Fruit fly (Drosophila melanogaster) whole organism, wandering third instar larva: Measurements from ENCODE around the gene CG32087.

ENCODE experiments used
- Abd-B ChIP-seq: fragments of >200 bp; optimal IDR thresholded peaks from 2 replicates; lab custom pipeline; 2017; ENCODE audit warnings: missing biosample characterization, missing genetic modification characterization
- CG32264 ChIP-seq: fragments of 200-800 bp; sonication (Bioruptor generic); optimal IDR thresholded peaks from 2 replicates; lab custom pipeline; 2016; ENCODE audit warnings: missing biosample characterization, missing genetic modification characterization
- CG9705 ChIP-seq: fragments of 200-800 bp; sonication (Bioruptor generic); optimal IDR thresholded peaks from 2 replicates; lab custom pipeline; 2018; ENCODE audit warnings: missing biosample characterization, mild to moderate bottlenecking, missing genetic modification characterization
- CrebA ChIP-seq: fragments of 200-800 bp; sonication (Bioruptor generic); optimal IDR thresholded peaks from 2 replicates; lab custom pipeline; 2016; ENCODE audit warnings: missing biosample characterization, mild to moderate bottlenecking, missing genetic modification characterization, borderline replicate concordance
- Dfd ChIP-seq: fragments of >200 bp; optimal IDR thresholded peaks from 2 replicates; lab custom pipeline; 2017; ENCODE audit warnings: missing biosample characterization, missing genetic modification characterization
- Dif ChIP-seq: fragments of 200-275, 200-300 bp; sonication (Bioruptor generic); optimal IDR thresholded peaks from 2 replicates; lab custom pipeline; 2018; ENCODE audit warnings: missing biosample characterization, missing genetic modification characterization; ENCODE audit not compliant: partially characterized antibody
- GATAd ChIP-seq: sonication (Bioruptor generic); optimal IDR thresholded peaks from 2 replicates; lab custom pipeline; 2016; ENCODE audit warnings: missing biosample characterization, missing genetic modification characterization
- HLH106 ChIP-seq: fragments of 200-800 bp; optimal IDR thresholded peaks from 3 replicates; lab custom pipeline; 2019; ENCODE audit warnings: missing biosample characterization, mild to moderate bottlenecking, missing genetic modification characterization, moderate library complexity
- Hnf4 ChIP-seq: fragments of 200-800 bp; sonication (Bioruptor generic); optimal IDR thresholded peaks from 2 replicates; lab custom pipeline; 2016; ENCODE audit warnings: missing biosample characterization, mild to moderate bottlenecking, missing genetic modification characterization
- Hr78 ChIP-seq: fragments of >200 bp; optimal IDR thresholded peaks from 2 replicates; lab custom pipeline; 2017; ENCODE audit warnings: missing biosample characterization, missing genetic modification characterization
- Hr83 ChIP-seq: fragments of 200-300 bp; sonication (Bioruptor generic); optimal IDR thresholded peaks from 2 replicates; lab custom pipeline; 2016; ENCODE audit warnings: missing biosample characterization, mild to moderate bottlenecking, missing genetic modification characterization, moderate library complexity; ENCODE audit not compliant: poor library complexity, severe bottlenecking
- Jra ChIP-seq: sonication (Bioruptor generic); optimal IDR thresholded peaks from 2 replicates; lab custom pipeline; 2016; ENCODE audit warnings: missing biosample characterization, missing genetic modification characterization
- Mio ChIP-seq: sonication (Bioruptor generic); optimal IDR thresholded peaks from 2 replicates; lab custom pipeline; 2016; ENCODE audit warnings: missing biosample characterization, missing genetic modification characterization
- Myc ChIP-seq: fragments of >200 bp; optimal IDR thresholded peaks from 2 replicates; lab custom pipeline; 2017
- N ChIP-seq: fragments of >200 bp; optimal IDR thresholded peaks from 2 replicates; lab custom pipeline; 2018; ENCODE audit warnings: missing biosample characterization, missing external identifiers, missing genetic modification characterization
- OdsH ChIP-seq: fragments of 200-800 bp; sonication (Bioruptor generic); optimal IDR thresholded peaks from 2 replicates; lab custom pipeline; 2016; ENCODE audit warnings: missing biosample characterization, mild to moderate bottlenecking, missing genetic modification characterization
- Rel ChIP-seq, 2 experiments: fragments of 200-800 bp; sonication (Bioruptor generic) in 1 of 2; optimal IDR thresholded peaks; 2 replicates in 1 of 2; 3 replicates in 1 of 2; lab custom pipeline; 2016 to 2019; ENCODE audit warnings: mild to moderate bottlenecking in 2 of 2, missing biosample characterization in 2 of 2, missing genetic modification characterization in 2 of 2, moderate library complexity in 1 of 2
- Sp1 ChIP-seq: fragments of 200-800 bp; sonication (Bioruptor generic); optimal IDR thresholded peaks from 3 replicates; lab custom pipeline; 2019; ENCODE audit warnings: missing biosample characterization, mild to moderate bottlenecking, missing genetic modification characterization, moderate library complexity
- Vsx2 ChIP-seq: fragments of 200-300, 225-300 bp; sonication (Bioruptor generic); optimal IDR thresholded peaks from 2 replicates; lab custom pipeline; 2018; ENCODE audit warnings: missing biosample characterization, missing genetic modification characterization; ENCODE audit not compliant: partially characterized antibody
- br ChIP-seq: fragments of 200-800 bp; sonication (Bioruptor generic); optimal IDR thresholded peaks from 2 replicates; lab custom pipeline; 2016; ENCODE audit warnings: missing biosample characterization, missing genetic modification characterization
- brk ChIP-seq: fragments of 200-800 bp; sonication (Bioruptor generic); optimal IDR thresholded peaks from 2 replicates; lab custom pipeline; 2016; ENCODE audit warnings: missing biosample characterization, mild to moderate bottlenecking, missing genetic modification characterization
- dl ChIP-seq, 2 experiments: fragments of 175-275, 200-275 bp in 1 of 2; fragments of 200-275 bp in 1 of 2; sonication (Bioruptor generic); optimal IDR thresholded peaks; lab custom pipeline; 2018; ENCODE audit warnings: mild to moderate bottlenecking in 2 of 2, missing biosample characterization in 2 of 2, missing genetic modification characterization in 2 of 2, moderate library complexity in 2 of 2; ENCODE audit not compliant: partially characterized antibody in 2 of 2, insufficient read depth in 1 of 2
- dmrt93B ChIP-seq: fragments of 200-800 bp; sonication (Bioruptor generic); optimal IDR thresholded peaks from 2 replicates; lab custom pipeline; 2018; ENCODE audit warnings: missing biosample characterization, mild to moderate bottlenecking, missing genetic modification characterization
- dsf ChIP-seq: sonication (Bioruptor generic); optimal IDR thresholded peaks from 2 replicates; lab custom pipeline; 2016; ENCODE audit warnings: missing biosample characterization, missing genetic modification characterization, borderline replicate concordance
- ey ChIP-seq: fragments of 200-800 bp; sonication (Bioruptor generic); optimal IDR thresholded peaks from 2 replicates; lab custom pipeline; 2016; ENCODE audit warnings: missing biosample characterization, missing genetic modification characterization
- foxo ChIP-seq, 2 experiments: fragments of 200-800 bp; sonication (Bioruptor generic); optimal IDR thresholded peaks; 2 replicates in 1 of 2; 3 replicates in 1 of 2; lab custom pipeline; 2016 to 2017; ENCODE audit warnings: missing biosample characterization in 2 of 2, missing genetic modification characterization in 2 of 2
- fru ChIP-seq: fragments of 200-800 bp; sonication (Bioruptor generic); optimal IDR thresholded peaks from 3 replicates; lab custom pipeline; 2016; ENCODE audit warnings: missing biosample characterization, mild to moderate bottlenecking, missing genetic modification characterization
- h ChIP-seq: fragments of 200-800 bp; sonication (Bioruptor generic); optimal IDR thresholded peaks from 3 replicates; lab custom pipeline; 2016; ENCODE audit warnings: missing biosample characterization, mild to moderate bottlenecking, missing genetic modification characterization
- jim ChIP-seq: fragments of 175-275, 200-325 bp; sonication (Bioruptor generic); optimal IDR thresholded peaks from 2 replicates; lab custom pipeline; 2016; ENCODE audit warnings: missing biosample characterization, mild to moderate bottlenecking, missing genetic modification characterization
- lola ChIP-seq: fragments of >200 bp; optimal IDR thresholded peaks from 2 replicates; lab custom pipeline; 2017; ENCODE audit warnings: missing biosample characterization, missing genetic modification characterization
- pan ChIP-seq: fragments of >200 bp; optimal IDR thresholded peaks from 2 replicates; lab custom pipeline; 2017
- psq ChIP-seq: fragments of 200-800 bp; sonication (Bioruptor generic); optimal IDR thresholded peaks from 3 replicates; lab custom pipeline; 2017; ENCODE audit warnings: missing biosample characterization, mild to moderate bottlenecking, missing genetic modification characterization, moderate library complexity
- rgr ChIP-seq: fragments of 200-800 bp; sonication (Bioruptor generic); optimal IDR thresholded peaks from 3 replicates; lab custom pipeline; 2016; ENCODE audit warnings: missing biosample characterization, mild to moderate bottlenecking, missing genetic modification characterization
- sage ChIP-seq: fragments of 200-800 bp; sonication (Bioruptor generic); optimal IDR thresholded peaks from 2 replicates; lab custom pipeline; 2016; ENCODE audit warnings: missing biosample characterization, mild to moderate bottlenecking, missing genetic modification characterization
- sv ChIP-seq: fragments of 200-800 bp; sonication (Bioruptor generic); optimal IDR thresholded peaks from 3 replicates; lab custom pipeline; 2016; ENCODE audit warnings: missing biosample characterization, missing genetic modification characterization
- tai ChIP-seq: sonication (Bioruptor generic); optimal IDR thresholded peaks from 2 replicates; lab custom pipeline; 2016; ENCODE audit warnings: missing biosample characterization, missing genetic modification characterization
- usp ChIP-seq: fragments of >200 bp; optimal IDR thresholded peaks from 2 replicates; lab custom pipeline; 2017; ENCODE audit warnings: missing biosample characterization, missing genetic modification characterization
- woc ChIP-seq: sonication (Bioruptor generic); optimal IDR thresholded peaks from 2 replicates; lab custom pipeline; 2016; ENCODE audit warnings: missing biosample characterization, mild to moderate bottlenecking, missing genetic modification characterization

Gene CG32087

dm6 chr3L:11695827-11696226 is 36.1 kb upstream of the CG32087 start:
- TF ChIP-seq br (GFP tag; lab: Kevin White, UChicago), result no peak
- TF ChIP-seq tai (GFP tag; lab: Kevin White, UChicago), result no peak
- no peak for TF ChIP-seq CrebA (GFP tag; lab: Kevin White, UChicago)
- TF ChIP-seq foxo (GFP tag; optimal IDR thresholded peaks at IDR 0.05; lab: Kevin White, UChicago), result no peak
- no peak for TF ChIP-seq Sp1
- TF ChIP-seq N, result no peak
- peak; percentile 77 for TF ChIP-seq Vsx2 (GFP tag; lab: Kevin White, UChicago)
- TF ChIP-seq psq (GFP tag; lab: Kevin White, UChicago), result no peak
- TF ChIP-seq Rel (GFP tag; optimal IDR thresholded peaks at IDR 0.05; lab: Kevin White, UChicago), result no peak
- peak; percentile 88 for TF ChIP-seq Rel (tag; optimal IDR thresholded peaks at IDR 0.05; lab: Kevin White, UChicago)
- TF ChIP-seq, all 38 proteins: peak for 2

- TF ChIP-seq dsf (GFP tag; lab: Kevin White, UChicago), result no peak
- peak; percentile 62 for TF ChIP-seq Hr83
- TF ChIP-seq fru (GFP tag; lab: Kevin White, UChicago), result peak; percentile 90
- TF ChIP-seq Jra (GFP tag; lab: Kevin White, UChicago), result peak; percentile 69
- peak; percentile 42 for TF ChIP-seq Myc (lab: Kevin White, UChicago)
- TF ChIP-seq dmrt93B (GFP tag; lab: Kevin White, UChicago), result peak; percentile 82
- TF ChIP-seq N, result no peak
- peak; percentile 88 for TF ChIP-seq h (GFP tag; lab: Kevin White, UChicago)
- no peak for TF ChIP-seq CG9705 (GFP tag; lab: Kevin White, UChicago)
- TF ChIP-seq tai (GFP tag; lab: Kevin White, UChicago), result no peak
- TF ChIP-seq CrebA (GFP tag; lab: Kevin White, UChicago), result no peak
- peak; percentile 81 for TF ChIP-seq Sp1
- peak; percentile 70 for TF ChIP-seq CG32264 (GFP tag; lab: Kevin White, UChicago)
- TF ChIP-seq GATAd (GFP tag; lab: Kevin White, UChicago), result no peak
- TF ChIP-seq lola (GFP tag; lab: Kevin White, UChicago), result no peak
- no peak for TF ChIP-seq Mio (GFP tag; lab: Kevin White, UChicago)
- TF ChIP-seq sv (GFP tag; lab: Kevin White, UChicago), result peak; percentile 62
- TF ChIP-seq rgr (GFP tag; lab: Kevin White, UChicago), result peak; percentile 91
- no peak for TF ChIP-seq Hr78 (GFP tag; lab: Kevin White, UChicago)
- no peak for TF ChIP-seq Vsx2 (GFP tag; lab: Kevin White, UChicago)
- no peak for TF ChIP-seq pan (lab: Kevin White, UChicago)
- no peak for TF ChIP-seq usp (GFP tag; lab: Kevin White, UChicago)
- TF ChIP-seq psq (GFP tag; lab: Kevin White, UChicago), result peak; percentile 77
- TF ChIP-seq br (GFP tag; lab: Kevin White, UChicago), result peak; percentile 90
- TF ChIP-seq Dfd, result no peak
- TF ChIP-seq sage (GFP tag; lab: Kevin White, UChicago), result peak; percentile 7
- TF ChIP-seq Hnf4, result peak; percentile 48
- peak; percentile 84 for TF ChIP-seq OdsH (GFP tag; lab: Kevin White, UChicago)
- no peak for TF ChIP-seq Dif (GFP tag; lab: Kevin White, UChicago)
- TF ChIP-seq jim (GFP tag; lab: Kevin White, UChicago), result no peak
- peak; percentile 61 for TF ChIP-seq brk (GFP tag; lab: Kevin White, UChicago)
- peak; percentile 88 for TF ChIP-seq ey (GFP tag; lab: Kevin White, UChicago)
- peak; percentile 74 for TF ChIP-seq woc (GFP tag; lab: Kevin White, UChicago)
- peak in 1 of 2 experiments; percentile 91 for TF ChIP-seq foxo (GFP tag; optimal IDR thresholded peaks at IDR 0.05; lab: Kevin White, UChicago)
- TF ChIP-seq Rel (GFP tag; optimal IDR thresholded peaks at IDR 0.05; lab: Kevin White, UChicago), result peak; percentile 58
- TF ChIP-seq Rel (tag; optimal IDR thresholded peaks at IDR 0.05; lab: Kevin White, UChicago), result peak; percentile 39
- TF ChIP-seq Abd-B (GFP tag; lab: Kevin White, UChicago), result no peak
- TF ChIP-seq HLH106 (tag; lab: Kevin White, UChicago), result peak; percentile 76
- TF ChIP-seq dl (GFP tag; optimal IDR thresholded peaks at IDR 0.05; lab: Kevin White, UChicago; ENCODE audit: insufficient read depth in 1 of 2, partially characterized antibody in 2 of 2), result no peak
Measured at dm6 chr3L:11696294-11697116, 35.4 kb upstream of the CG32087 start, which contains the start of gene Dph1. Dph1 (minus strand) TSS chr3L:11696963.
